Worm (Caenorhabditis elegans) whole organism, young adult: ENCODE results near the gene srlf-11.

Source experiments
- B0336.3 ChIP-seq: fragments of 200-800 bp; sonication (Bioruptor generic); IDR thresholded peaks from 2 replicates; pipeline ENCODE4 v1.3.6; 2022; ENCODE audit warnings: missing genetic modification characterization, missing compliant biosample characterization
- F33H1.4 ChIP-seq: fragments of 200-800 bp; sonication (Bioruptor generic); IDR thresholded peaks from 2 replicates; pipeline ENCODE4 v1.3.6; 2022; ENCODE audit warnings: missing genetic modification reagents, missing genetic modification characterization, missing compliant biosample characterization
- F39B2.1 ChIP-seq: fragments of 200-800 bp; sonication (Bioruptor generic); IDR thresholded peaks from 2 replicates; pipeline ENCODE4 v1.3.6; 2022; ENCODE audit warnings: missing genetic modification reagents, missing genetic modification characterization, missing compliant biosample characterization
- F52B5.7 ChIP-seq: sonication (generic microtip); optimal IDR thresholded peaks from 2 replicates; lab custom pipeline; 2016; ENCODE audit warnings: mild to moderate bottlenecking, missing genetic modification characterization, missing compliant biosample characterization
- K11D2.4 ChIP-seq: fragments of 200-800 bp; sonication (Bioruptor generic); IDR thresholded peaks from 2 replicates; pipeline ENCODE4 v1.3.6; 2022; ENCODE audit warnings: missing genetic modification reagents, missing genetic modification characterization, missing compliant biosample characterization
- Y53G8AR.9 ChIP-seq: fragments of 200-800 bp; sonication (Bioruptor generic); conservative IDR thresholded peaks from 2 replicates; pipeline ENCODE4 v1.3.6; 2022; ENCODE audit warnings: missing genetic modification reagents, missing genetic modification characterization, missing compliant biosample characterization
- Y67H2A.10 ChIP-seq: fragments of 200-800 bp; sonication (Bioruptor generic); conservative IDR thresholded peaks from 2 replicates; pipeline ENCODE4 v1.3.6; 2022; ENCODE audit warnings: missing genetic modification reagents, missing genetic modification characterization, missing compliant biosample characterization
- ZK185.1 ChIP-seq: sonication (generic microtip); optimal IDR thresholded peaks from 2 replicates; lab custom pipeline; 2016; ENCODE audit warnings: mild to moderate bottlenecking, missing genetic modification characterization, missing compliant biosample characterization; ENCODE audit not compliant: poor library complexity, severe bottlenecking
- akir-1 ChIP-seq: fragments of 200-800 bp; sonication (Bioruptor generic); optimal IDR thresholded peaks from 2 replicates; lab custom pipeline; 2018; ENCODE audit warnings: mild to moderate bottlenecking, missing genetic modification characterization, moderate library complexity, missing compliant biosample characterization
- ama-1 ChIP-seq, 3 experiments: fragments of 150-350 bp in 1 of 3; sonication (generic microtip) in 2 of 3; optimal IDR thresholded peaks; 2 replicates each; lab custom pipeline; 2014 to 2018; ENCODE audit warnings: missing biosample characterization in 2 of 3, missing genetic modification characterization in 2 of 3, missing genetic modification reagents in 2 of 3
- athp-1 ChIP-seq: sonication (generic microtip); optimal IDR thresholded peaks from 2 replicates; lab custom pipeline; 2017; ENCODE audit warnings: mild to moderate bottlenecking, missing genetic modification characterization, missing compliant biosample characterization
- attf-6 ChIP-seq: fragments of 200-800 bp; sonication (Bioruptor generic); IDR thresholded peaks from 2 replicates; pipeline ENCODE4 v1.3.6; 2022; ENCODE audit warnings: missing genetic modification reagents, missing genetic modification characterization, missing compliant biosample characterization
- bed-2 ChIP-seq: fragments of 200-800 bp; sonication (Bioruptor generic); IDR thresholded peaks from 2 replicates; pipeline ENCODE4 v1.3.6; 2022; ENCODE audit warnings: missing genetic modification reagents, missing genetic modification characterization, missing compliant biosample characterization
- ccch-3 ChIP-seq: fragments of 200-800 bp; sonication (Bioruptor generic); optimal IDR thresholded peaks from 2 replicates; lab custom pipeline; 2018; ENCODE audit warnings: mild to moderate bottlenecking, missing genetic modification characterization, missing compliant biosample characterization
- ceh-40 ChIP-seq: fragments of 200-800 bp; sonication (Bioruptor generic); IDR thresholded peaks from 2 replicates; pipeline ENCODE4 v1.3.6; 2022; ENCODE audit warnings: missing genetic modification characterization, missing compliant biosample characterization
- ceh-91 ChIP-seq: fragments of 200-800 bp; sonication (Bioruptor generic); IDR thresholded peaks from 2 replicates; pipeline ENCODE4 v1.3.6; 2022; ENCODE audit warnings: missing genetic modification reagents, missing genetic modification characterization, missing compliant biosample characterization
- chd-7 ChIP-seq: sonication (generic microtip); optimal IDR thresholded peaks from 2 replicates; lab custom pipeline; 2016; ENCODE audit warnings: mild to moderate bottlenecking, missing genetic modification characterization, moderate library complexity, missing compliant biosample characterization
- die-1 ChIP-seq: sonication (generic microtip); optimal IDR thresholded peaks from 2 replicates; lab custom pipeline; 2016; ENCODE audit warnings: missing genotype, mild to moderate bottlenecking, missing genetic modification characterization, missing compliant biosample characterization
- dpff-1 ChIP-seq: sonication (generic microtip); optimal IDR thresholded peaks from 2 replicates; lab custom pipeline; 2017; ENCODE audit warnings: mild to moderate bottlenecking, missing genetic modification characterization, missing compliant biosample characterization
- dpl-1 ChIP-seq: fragments of 150-350 bp; optimal IDR thresholded peaks from 2 replicates; lab custom pipeline; 2014; ENCODE audit warnings: missing biosample characterization, missing genetic modification reagents, missing genetic modification characterization
- hrde-1 ChIP-seq: sonication (generic microtip); optimal IDR thresholded peaks from 2 replicates; lab custom pipeline; 2016; ENCODE audit warnings: missing genetic modification characterization, mild to moderate bottlenecking, missing compliant biosample characterization, moderate library complexity, missing genotype, missing genetic modification reagents, borderline replicate concordance
- lin-26 ChIP-seq: fragments of 200-800 bp; sonication (Bioruptor generic); IDR thresholded peaks from 2 replicates; pipeline ENCODE4 v1.3.6; 2022; ENCODE audit warnings: missing genetic modification reagents, missing genetic modification characterization, missing compliant biosample characterization
- lsl-1 ChIP-seq: fragments of 200-800 bp; sonication (Bioruptor generic); optimal IDR thresholded peaks from 2 replicates; lab custom pipeline; 2018; ENCODE audit warnings: mild to moderate bottlenecking, missing genetic modification characterization, moderate library complexity, missing compliant biosample characterization
- lsy-27 ChIP-seq: sonication (generic microtip); optimal IDR thresholded peaks from 2 replicates; lab custom pipeline; 2017; ENCODE audit warnings: missing genetic modification characterization, mild to moderate bottlenecking, missing compliant biosample characterization, antibody characterized with exemption, missing genotype, borderline replicate concordance; ENCODE audit not compliant: insufficient read depth
- madf-6 ChIP-seq: fragments of 200-800 bp; sonication (Bioruptor generic); IDR thresholded peaks from 2 replicates; pipeline ENCODE4 v1.3.6; 2022; ENCODE audit warnings: missing genetic modification reagents, missing genetic modification characterization, missing compliant biosample characterization
- mcd-1 ChIP-seq: fragments of 200-800 bp; sonication (Bioruptor generic); IDR thresholded peaks from 2 replicates; pipeline ENCODE4 v1.3.6; 2022; ENCODE audit warnings: missing genetic modification reagents, missing genetic modification characterization, missing compliant biosample characterization
- nfya-2 ChIP-seq: fragments of 200-800 bp; sonication (Bioruptor generic); IDR thresholded peaks from 2 replicates; pipeline ENCODE4 v1.3.6; 2022; ENCODE audit warnings: missing genetic modification reagents, missing genetic modification characterization, missing compliant biosample characterization
- nhr-90 ChIP-seq: sonication (generic microtip); optimal IDR thresholded peaks from 2 replicates; lab custom pipeline; 2016; ENCODE audit warnings: missing genotype, mild to moderate bottlenecking, missing genetic modification characterization, missing compliant biosample characterization
- pha-4 ChIP-seq: fragments of 150-350 bp; sonication (generic microtip); optimal IDR thresholded peaks from 2 replicates; lab custom pipeline; 2014; ENCODE audit warnings: missing biosample characterization, missing genetic modification reagents, missing genetic modification characterization
- rec-8 ChIP-seq, 2 experiments: sonication (generic microtip); optimal IDR thresholded peaks; 2 replicates each; lab custom pipeline; 2016; ENCODE audit warnings: mild to moderate bottlenecking in 2 of 2, missing genetic modification characterization in 2 of 2, missing genetic modification reagents in 2 of 2, missing genotype in 2 of 2, missing biosample characterization in 1 of 2, missing compliant biosample characterization in 1 of 2, moderate library complexity in 1 of 2
- sdz-38 ChIP-seq: sonication (generic microtip); optimal IDR thresholded peaks from 2 replicates; lab custom pipeline; 2016; ENCODE audit warnings: missing genotype, missing genetic modification characterization, missing compliant biosample characterization
- snpc-1.3 ChIP-seq: sonication (generic microtip); optimal IDR thresholded peaks from 2 replicates; lab custom pipeline; 2017; ENCODE audit warnings: missing genetic modification characterization, mild to moderate bottlenecking, missing compliant biosample characterization, antibody characterized with exemption, moderate library complexity, missing genotype, missing genetic modification reagents; ENCODE audit not compliant: insufficient read depth
- somi-1 ChIP-seq: fragments of 200-800 bp; sonication (Bioruptor generic); optimal IDR thresholded peaks from 2 replicates; lab custom pipeline; 2018; ENCODE audit warnings: mild to moderate bottlenecking, missing genetic modification characterization, missing compliant biosample characterization
- unc-62 ChIP-seq: fragments of 150-350 bp; optimal IDR thresholded peaks from 2 replicates; lab custom pipeline; 2014; ENCODE audit warnings: missing biosample characterization, missing genetic modification reagents, missing genetic modification characterization
- zfh-2 ChIP-seq: fragments of 200-800 bp; sonication (Bioruptor generic); conservative IDR thresholded peaks from 2 replicates; pipeline ENCODE4 v1.3.6; 2022; ENCODE audit warnings: missing genetic modification reagents, missing genetic modification characterization, missing compliant biosample characterization
- ztf-18 ChIP-seq: sonication (generic microtip); optimal IDR thresholded peaks from 2 replicates; lab custom pipeline; 2016; ENCODE audit warnings: missing genotype, mild to moderate bottlenecking, missing genetic modification characterization, missing compliant biosample characterization

srlf-11 gene

ce11 chrIV:10933062-10933552 is 47.3 kb upstream of the srlf-11 start, which contains the start of the genes dnc-1 and lsm-7 (continued):
- no peak for TF ChIP-seq hrde-1 (tag; lab: Kevin White, UChicago)
- TF ChIP-seq F39B2.1 (GFP tag; lab: Robert Waterston, UW) = no peak
- TF ChIP-seq rec-8 (tag; optimal IDR thresholded peaks at IDR 0.05; lab: Kevin White, UChicago) = no peak
- TF ChIP-seq zfh-2 (GFP tag; lab: Robert Waterston, UW) = peak; percentile 58; the same call in 1 of the 2 replicates
- no peak for TF ChIP-seq dpff-1
- peak; percentile 52 for TF ChIP-seq somi-1 (GFP tag; lab: Kevin White, UChicago)
- no peak for TF ChIP-seq akir-1
- TF ChIP-seq ceh-40 = no peak
- no peak for TF ChIP-seq chd-7 (tag; lab: Kevin White, UChicago)
- peak; percentile 18 for TF ChIP-seq athp-1 (tag; lab: Kevin White, UChicago)
- TF ChIP-seq dpl-1 (GFP tag; lab: Kevin White, UChicago) = peak; percentile 56
- no peak for TF ChIP-seq nfya-2
- no peak for TF ChIP-seq ceh-91 (GFP tag; lab: Robert Waterston, UW)
- TF ChIP-seq lsl-1 (GFP tag; lab: Kevin White, UChicago) = peak; percentile 51
- TF ChIP-seq ccch-3 (GFP tag; lab: Kevin White, UChicago) = no peak
- peak; percentile 39 for TF ChIP-seq F33H1.4
- peak; percentile 53 for TF ChIP-seq ZK185.1 (tag; lab: Kevin White, UChicago)
- peak; percentile 23 for TF ChIP-seq snpc-1.3
- TF ChIP-seq ama-1 (optimal IDR thresholded peaks at IDR 0.05; lab: Kevin White, UChicago) = no peak
- TF ChIP-seq ama-1 (GFP tag; optimal IDR thresholded peaks at IDR 0.05; lab: Kevin White, UChicago) = peak in 1 of 2 experiments; percentile 22
- no peak for TF ChIP-seq sdz-38
- 0 out of 2 replicates have a peak, but pooled peaks have one; percentile 34 for TF ChIP-seq Y67H2A.10 (GFP tag; lab: Robert Waterston, UW)
- no peak for TF ChIP-seq attf-6 (GFP tag; lab: Robert Waterston, UW)
- TF ChIP-seq madf-6 (GFP tag; lab: Robert Waterston, UW) = peak; percentile 64; the same call in 1 of the 2 replicates
- TF ChIP-seq lsy-27 (tag; lab: Kevin White, UChicago) = no peak
- peak; percentile 94 for TF ChIP-seq ztf-18
- no peak; the same call in 1 of the 2 replicates for TF ChIP-seq B0336.3
- no peak for TF ChIP-seq bed-2 (GFP tag; lab: Robert Waterston, UW)
- peak; percentile 64 for TF ChIP-seq pha-4 (tag; lab: Kevin White, UChicago)

ce11 chrIV:10919770-10920169 is 34.0 kb upstream of the srlf-11 start, which contains the start of gene rbr-2:
TSS of gene rbr-2 (plus strand) at chrIV:10920070.
- TF ChIP-seq mcd-1 (GFP tag; lab: Robert Waterston, UW) = no peak
- TF ChIP-seq F52B5.7 = no peak
- no peak for TF ChIP-seq K11D2.4 (GFP tag; lab: Robert Waterston, UW)
- no peak for TF ChIP-seq B0336.3
- no peak for TF ChIP-seq unc-62 (GFP tag; lab: Kevin White, UChicago)
- TF ChIP-seq hrde-1 (tag; lab: Kevin White, UChicago) = no peak
- no peak for TF ChIP-seq Y53G8AR.9
- TF ChIP-seq lin-26 (GFP tag; lab: Robert Waterston, UW) = no peak
- no peak for TF ChIP-seq nhr-90 (tag; lab: Kevin White, UChicago)
- no peak for TF ChIP-seq die-1 (tag; lab: Kevin White, UChicago)
- no peak for TF ChIP-seq attf-6 (GFP tag; lab: Robert Waterston, UW)
